Worm (Caenorhabditis elegans) whole organism, early embryonic: ENCODE measurements around the gene famp-1.

Source experiments
- ama-1 ChIP-seq: fragments of 150-350 bp; optimal IDR thresholded peaks from 2 replicates; lab custom pipeline; 2014
- hmg-4 ChIP-seq: fragments of 200-800 bp; sonication (Bioruptor generic); optimal IDR thresholded peaks from 2 replicates; lab custom pipeline; 2018; ENCODE audit warnings: mild to moderate bottlenecking, missing genetic modification characterization, missing compliant biosample characterization
- hnd-1 ChIP-seq: sonication (generic microtip); optimal IDR thresholded peaks from 2 replicates; lab custom pipeline; 2016; ENCODE audit warnings: missing genetic modification characterization, missing compliant biosample characterization
- pes-1 ChIP-seq: fragments of 200-800 bp; sonication (Bioruptor generic); IDR thresholded peaks from 2 replicates; pipeline ENCODE4 v1.3.6; 2022; ENCODE audit warnings: missing genetic modification reagents, missing genetic modification characterization, missing compliant biosample characterization
- scrt-1 ChIP-seq: fragments of 200-800 bp; sonication (Bioruptor generic); IDR thresholded peaks from 2 replicates; pipeline ENCODE4 v1.3.6; 2022; ENCODE audit warnings: missing genetic modification characterization, missing compliant biosample characterization
- tbx-37 ChIP-seq: fragments of 200-800 bp; sonication (Bioruptor generic); conservative IDR thresholded peaks from 2 replicates; pipeline ENCODE4 v1.3.6; 2022; ENCODE audit warnings: missing genetic modification reagents, missing genetic modification characterization, missing compliant biosample characterization

ce11 chrIV:2246150-2246549, 17.3 kb downstream of the famp-1 start:
- no peak for TF ChIP-seq ama-1
- TF ChIP-seq hnd-1, result no peak
- TF ChIP-seq pes-1 (GFP tag; lab: Robert Waterston, UW), result no peak
- no peak for TF ChIP-seq scrt-1 (GFP tag; lab: Robert Waterston, UW)
- no peak for TF ChIP-seq tbx-37 (GFP tag; lab: Robert Waterston, UW)
- TF ChIP-seq hmg-4 (GFP tag; lab: Kevin White, UChicago), result no peak
